Worm (Caenorhabditis elegans) whole organism, young adult: Measurements from ENCODE around the gene clec-123.

Experiments used
- B0019.2 ChIP-seq: fragments of 200-800 bp; sonication (Bioruptor generic); conservative IDR thresholded peaks from 2 replicates; pipeline ENCODE4 v1.3.6; 2022; ENCODE audit warnings: missing genetic modification reagents, missing genetic modification characterization, missing compliant biosample characterization
- B0336.3 ChIP-seq: fragments of 200-800 bp; sonication (Bioruptor generic); IDR thresholded peaks from 2 replicates; pipeline ENCODE4 v1.3.6; 2022; ENCODE audit warnings: missing genetic modification characterization, missing compliant biosample characterization
- C17E4.6 ChIP-seq: fragments of 200-800 bp; sonication (Bioruptor generic); IDR thresholded peaks from 2 replicates; pipeline ENCODE4 v1.3.6; 2022; ENCODE audit warnings: missing genetic modification reagents, missing genetic modification characterization, missing compliant biosample characterization
- F39B2.1 ChIP-seq: fragments of 200-800 bp; sonication (Bioruptor generic); IDR thresholded peaks from 2 replicates; pipeline ENCODE4 v1.3.6; 2022; ENCODE audit warnings: missing genetic modification reagents, missing genetic modification characterization, missing compliant biosample characterization
- F52B5.7 ChIP-seq: sonication (generic microtip); optimal IDR thresholded peaks from 2 replicates; lab custom pipeline; 2016; ENCODE audit warnings: mild to moderate bottlenecking, missing genetic modification characterization, missing compliant biosample characterization
- F57C9.4 ChIP-seq: sonication (generic microtip); optimal IDR thresholded peaks from 2 replicates; lab custom pipeline; 2017; ENCODE audit warnings: mild to moderate bottlenecking, missing genetic modification characterization, missing compliant biosample characterization
- K11D2.4 ChIP-seq: fragments of 200-800 bp; sonication (Bioruptor generic); IDR thresholded peaks from 2 replicates; pipeline ENCODE4 v1.3.6; 2022; ENCODE audit warnings: missing genetic modification reagents, missing genetic modification characterization, missing compliant biosample characterization
- Y53F4B.3 ChIP-seq: fragments of 200-800 bp; sonication (Bioruptor generic); IDR thresholded peaks from 2 replicates; pipeline ENCODE4 v1.3.6; 2022; ENCODE audit warnings: missing genetic modification reagents, missing genetic modification characterization, missing compliant biosample characterization
- Y53G8AR.9 ChIP-seq: fragments of 200-800 bp; sonication (Bioruptor generic); conservative IDR thresholded peaks from 2 replicates; pipeline ENCODE4 v1.3.6; 2022; ENCODE audit warnings: missing genetic modification reagents, missing genetic modification characterization, missing compliant biosample characterization
- Y95B8A.8 ChIP-seq: fragments of 200-800 bp; sonication (Bioruptor generic); IDR thresholded peaks from 2 replicates; pipeline ENCODE4 v1.3.6; 2022; ENCODE audit warnings: missing genetic modification reagents, missing genetic modification characterization, missing compliant biosample characterization
- akir-1 ChIP-seq: fragments of 200-800 bp; sonication (Bioruptor generic); optimal IDR thresholded peaks from 2 replicates; lab custom pipeline; 2018; ENCODE audit warnings: mild to moderate bottlenecking, missing genetic modification characterization, moderate library complexity, missing compliant biosample characterization
- ama-1 ChIP-seq, 3 experiments: fragments of 150-350 bp in 1 of 3; sonication (generic microtip) in 2 of 3; optimal IDR thresholded peaks; 2 replicates each; lab custom pipeline; 2014 to 2018; ENCODE audit warnings: missing biosample characterization in 2 of 3, missing genetic modification characterization in 2 of 3, missing genetic modification reagents in 2 of 3
- aptf-2 ChIP-seq: fragments of 200-800 bp; sonication (Bioruptor generic); conservative IDR thresholded peaks from 2 replicates; pipeline ENCODE4 v1.3.6; 2022; ENCODE audit warnings: missing genetic modification reagents, missing genetic modification characterization, missing compliant biosample characterization
- athp-1 ChIP-seq: sonication (generic microtip); optimal IDR thresholded peaks from 2 replicates; lab custom pipeline; 2017; ENCODE audit warnings: mild to moderate bottlenecking, missing genetic modification characterization, missing compliant biosample characterization
- bed-1 ChIP-seq: fragments of 200-800 bp; sonication (Bioruptor generic); IDR thresholded peaks from 2 replicates; pipeline ENCODE4 v1.3.6; 2022; ENCODE audit warnings: missing genetic modification reagents, missing genetic modification characterization, missing compliant biosample characterization
- bed-2 ChIP-seq: fragments of 200-800 bp; sonication (Bioruptor generic); IDR thresholded peaks from 2 replicates; pipeline ENCODE4 v1.3.6; 2022; ENCODE audit warnings: missing genetic modification reagents, missing genetic modification characterization, missing compliant biosample characterization
- ceh-79 ChIP-seq: sonication (generic microtip); optimal IDR thresholded peaks from 2 replicates; lab custom pipeline; 2017; ENCODE audit warnings: mild to moderate bottlenecking, missing genetic modification characterization, missing compliant biosample characterization
- ceh-91 ChIP-seq: fragments of 200-800 bp; sonication (Bioruptor generic); IDR thresholded peaks from 2 replicates; pipeline ENCODE4 v1.3.6; 2022; ENCODE audit warnings: missing genetic modification reagents, missing genetic modification characterization, missing compliant biosample characterization
- dpff-1 ChIP-seq: sonication (generic microtip); optimal IDR thresholded peaks from 2 replicates; lab custom pipeline; 2017; ENCODE audit warnings: mild to moderate bottlenecking, missing genetic modification characterization, missing compliant biosample characterization
- dpl-1 ChIP-seq: fragments of 150-350 bp; optimal IDR thresholded peaks from 2 replicates; lab custom pipeline; 2014; ENCODE audit warnings: missing biosample characterization, missing genetic modification reagents, missing genetic modification characterization
- efl-1 ChIP-seq: fragments of 150-350 bp; optimal IDR thresholded peaks from 2 replicates; lab custom pipeline; 2014; ENCODE audit warnings: missing biosample characterization, missing genetic modification reagents, missing genetic modification characterization
- egl-44 ChIP-seq: fragments of 200-800 bp; sonication (Bioruptor generic); IDR thresholded peaks from 2 replicates; pipeline ENCODE4 v1.3.6; 2022; ENCODE audit warnings: missing genetic modification reagents, missing genetic modification characterization, missing compliant biosample characterization
- egrh-3 ChIP-seq: fragments of 200-800 bp; sonication (Bioruptor generic); IDR thresholded peaks from 2 replicates; pipeline ENCODE4 v1.3.6; 2022; ENCODE audit warnings: missing genetic modification reagents, missing genetic modification characterization, missing compliant biosample characterization
- ekl-4 ChIP-seq: fragments of 200-800 bp; sonication (Bioruptor generic); IDR thresholded peaks from 2 replicates; pipeline ENCODE4 v1.3.6; 2022; ENCODE audit warnings: missing genetic modification reagents, missing genetic modification characterization, missing compliant biosample characterization
- fkh-3 ChIP-seq: sonication (generic microtip); optimal IDR thresholded peaks from 2 replicates; lab custom pipeline; 2016; ENCODE audit warnings: mild to moderate bottlenecking, missing genetic modification characterization, missing compliant biosample characterization
- hlh-26 ChIP-seq: fragments of 200-800 bp; sonication (Bioruptor generic); conservative IDR thresholded peaks from 2 replicates; pipeline ENCODE4 v1.3.6; 2022; ENCODE audit warnings: missing genetic modification reagents, missing genetic modification characterization, missing compliant biosample characterization
- hmg-1.2 ChIP-seq: fragments of 200-800 bp; sonication (Bioruptor generic); IDR thresholded peaks from 2 replicates; pipeline ENCODE4 v1.3.6; 2022; ENCODE audit warnings: missing genetic modification reagents, missing genetic modification characterization, missing compliant biosample characterization
- hmg-20 ChIP-seq: fragments of 200-800 bp; sonication (Bioruptor generic); IDR thresholded peaks from 2 replicates; pipeline ENCODE4 v1.3.6; 2022; ENCODE audit warnings: missing genetic modification reagents, missing genetic modification characterization, missing compliant biosample characterization
- hsf-1 ChIP-seq: fragments of 200-800 bp; sonication (Bioruptor generic); IDR thresholded peaks from 2 replicates; pipeline ENCODE4 v1.3.6; 2022; ENCODE audit warnings: missing genetic modification reagents, missing genetic modification characterization, missing compliant biosample characterization
- lin-26 ChIP-seq: fragments of 200-800 bp; sonication (Bioruptor generic); IDR thresholded peaks from 2 replicates; pipeline ENCODE4 v1.3.6; 2022; ENCODE audit warnings: missing genetic modification reagents, missing genetic modification characterization, missing compliant biosample characterization
- lin-54 ChIP-seq: fragments of 200-800 bp; sonication (Bioruptor generic); optimal IDR thresholded peaks from 2 replicates; lab custom pipeline; 2018; ENCODE audit warnings: mild to moderate bottlenecking, missing genetic modification characterization, missing compliant biosample characterization
- lir-1 ChIP-seq: fragments of 200-800 bp; sonication (Bioruptor generic); conservative IDR thresholded peaks from 2 replicates; pipeline ENCODE4 v1.3.6; 2022; ENCODE audit warnings: missing genetic modification reagents, missing genetic modification characterization, missing compliant biosample characterization
- madf-3 ChIP-seq: fragments of 200-800 bp; sonication (Bioruptor generic); IDR thresholded peaks from 2 replicates; pipeline ENCODE4 v1.3.6; 2022; ENCODE audit warnings: missing genetic modification reagents, missing genetic modification characterization, missing compliant biosample characterization
- madf-8 ChIP-seq: fragments of 200-800 bp; sonication (Bioruptor generic); conservative IDR thresholded peaks from 2 replicates; pipeline ENCODE4 v1.3.6; 2022; ENCODE audit warnings: missing genetic modification reagents, missing genetic modification characterization, missing compliant biosample characterization
- mel-28 ChIP-seq: sonication (generic microtip); optimal IDR thresholded peaks from 2 replicates; lab custom pipeline; 2016; ENCODE audit warnings: borderline replicate concordance, mild to moderate bottlenecking, missing genetic modification characterization, missing compliant biosample characterization
- mes-4 ChIP-seq: sonication (generic microtip); optimal IDR thresholded peaks from 2 replicates; lab custom pipeline; 2016; ENCODE audit warnings: missing genotype, missing genetic modification characterization, missing compliant biosample characterization
- nfya-2 ChIP-seq: fragments of 200-800 bp; sonication (Bioruptor generic); IDR thresholded peaks from 2 replicates; pipeline ENCODE4 v1.3.6; 2022; ENCODE audit warnings: missing genetic modification reagents, missing genetic modification characterization, missing compliant biosample characterization
- nhr-90 ChIP-seq: sonication (generic microtip); optimal IDR thresholded peaks from 2 replicates; lab custom pipeline; 2016; ENCODE audit warnings: missing genotype, mild to moderate bottlenecking, missing genetic modification characterization, missing compliant biosample characterization
- rcor-1 ChIP-seq: fragments of 200-800 bp; sonication (Bioruptor generic); IDR thresholded peaks from 2 replicates; pipeline ENCODE4 v1.3.6; 2022; ENCODE audit warnings: missing genetic modification reagents, missing genetic modification characterization, missing compliant biosample characterization
- rec-8 ChIP-seq, 2 experiments: sonication (generic microtip); optimal IDR thresholded peaks; 2 replicates each; lab custom pipeline; 2016; ENCODE audit warnings: mild to moderate bottlenecking in 2 of 2, missing genetic modification characterization in 2 of 2, missing genetic modification reagents in 2 of 2, missing genotype in 2 of 2, missing biosample characterization in 1 of 2, missing compliant biosample characterization in 1 of 2, moderate library complexity in 1 of 2
- sdz-38 ChIP-seq: sonication (generic microtip); optimal IDR thresholded peaks from 2 replicates; lab custom pipeline; 2016; ENCODE audit warnings: missing genotype, missing genetic modification characterization, missing compliant biosample characterization
- somi-1 ChIP-seq: fragments of 200-800 bp; sonication (Bioruptor generic); optimal IDR thresholded peaks from 2 replicates; lab custom pipeline; 2018; ENCODE audit warnings: mild to moderate bottlenecking, missing genetic modification characterization, missing compliant biosample characterization
- sptf-2 ChIP-seq: fragments of 200-800 bp; sonication (Bioruptor generic); optimal IDR thresholded peaks from 2 replicates; lab custom pipeline; 2018; ENCODE audit warnings: mild to moderate bottlenecking, missing genetic modification characterization, missing compliant biosample characterization
- tlf-1 ChIP-seq: fragments of 200-800 bp; sonication (Bioruptor generic); optimal IDR thresholded peaks from 2 replicates; lab custom pipeline; 2018; ENCODE audit warnings: mild to moderate bottlenecking, missing genetic modification characterization, missing compliant biosample characterization
- unc-62 ChIP-seq: fragments of 150-350 bp; optimal IDR thresholded peaks from 2 replicates; lab custom pipeline; 2014; ENCODE audit warnings: missing biosample characterization, missing genetic modification reagents, missing genetic modification characterization
- ztf-25 ChIP-seq: fragments of 200-800 bp; sonication (Bioruptor generic); IDR thresholded peaks from 2 replicates; pipeline ENCODE4 v1.3.6; 2022; ENCODE audit warnings: missing genetic modification reagents, missing genetic modification characterization, missing compliant biosample characterization
- ztf-28 ChIP-seq: fragments of 200-800 bp; sonication (Bioruptor generic); IDR thresholded peaks from 2 replicates; pipeline ENCODE4 v1.3.6; 2022; ENCODE audit warnings: missing genetic modification reagents, missing genetic modification characterization, missing compliant biosample characterization
- ztf-3 ChIP-seq: fragments of 200-800 bp; sonication (Bioruptor generic); optimal IDR thresholded peaks from 2 replicates; lab custom pipeline; 2018; ENCODE audit warnings: mild to moderate bottlenecking, missing genetic modification characterization, missing compliant biosample characterization
- ztf-6 ChIP-seq: fragments of 200-800 bp; sonication (Bioruptor generic); IDR thresholded peaks from 2 replicates; pipeline ENCODE4 v1.3.6; 2022; ENCODE audit warnings: missing genetic modification reagents, missing genetic modification characterization, missing compliant biosample characterization

clec-123 gene

ce11 chrII:3076915-3077314 lies 37.1 kb upstream of the clec-123 start, which contains the start of gene Y25C1A.8 (continued):
- TF ChIP-seq lin-26 (GFP tag; lab: Robert Waterston, UW): no peak
- no peak; the same call in none of the 2 replicates for TF ChIP-seq Y95B8A.8 (GFP tag; lab: Robert Waterston, UW)
- no peak for TF ChIP-seq akir-1 (GFP tag; lab: Kevin White, UChicago)
- no peak; the same call in 1 of the 2 replicates for TF ChIP-seq lir-1 (GFP tag; lab: Robert Waterston, UW)
- TF ChIP-seq hsf-1 (GFP tag; lab: Robert Waterston, UW): no peak
- no peak for TF ChIP-seq sptf-2
- TF ChIP-seq ztf-28: peak; percentile 56; the same call in 1 of the 2 replicates
- TF ChIP-seq hmg-20 (GFP tag; lab: Robert Waterston, UW): no peak
- TF ChIP-seq efl-1: peak; percentile 51
- no peak for TF ChIP-seq ztf-25 (GFP tag; lab: Robert Waterston, UW)
- no peak for TF ChIP-seq hlh-26 (GFP tag; lab: Robert Waterston, UW)
- TF ChIP-seq ztf-6 (GFP tag; lab: Robert Waterston, UW): no peak
- TF ChIP-seq unc-62 (GFP tag; lab: Kevin White, UChicago): no peak
- peak; percentile 96 for TF ChIP-seq B0336.3 (GFP tag; lab: Robert Waterston, UW)
- no peak for TF ChIP-seq egrh-3 (GFP tag; lab: Robert Waterston, UW)
- TF ChIP-seq bed-2 (GFP tag; lab: Robert Waterston, UW): no peak
- TF ChIP-seq F57C9.4 (tag; lab: Kevin White, UChicago): peak; percentile 67
- peak; percentile 28; the same call in 1 of the 2 replicates for TF ChIP-seq madf-8 (GFP tag; lab: Robert Waterston, UW)
- no peak for TF ChIP-seq nhr-90 (tag; lab: Kevin White, UChicago)
- TF ChIP-seq ceh-79 (tag; lab: Kevin White, UChicago): peak; percentile 9
- no peak for TF ChIP-seq mes-4 (tag; lab: Kevin White, UChicago)
- TF ChIP-seq athp-1: peak; percentile 62
- no peak for TF ChIP-seq bed-1
- peak; percentile 37 for TF ChIP-seq dpl-1 (GFP tag; lab: Kevin White, UChicago)
- no peak for TF ChIP-seq ama-1 (optimal IDR thresholded peaks at IDR 0.05; lab: Kevin White, UChicago)
- peak in 1 of 2 experiments; percentile 16 for TF ChIP-seq ama-1 (GFP tag; optimal IDR thresholded peaks at IDR 0.05; lab: Kevin White, UChicago)
- no peak for TF ChIP-seq fkh-3 (tag; lab: Kevin White, UChicago)
- peak; percentile 75 for TF ChIP-seq hmg-1.2
- TF ChIP-seq aptf-2 (GFP tag; lab: Robert Waterston, UW): no peak
- TF ChIP-seq lin-54 (GFP tag; lab: Kevin White, UChicago): peak; percentile 90
- no peak for TF ChIP-seq nfya-2
- TF ChIP-seq ztf-3: peak; percentile 48
- TF ChIP-seq Y53G8AR.9 (GFP tag; lab: Robert Waterston, UW): peak; percentile 93
- TF ChIP-seq mel-28 (tag; lab: Kevin White, UChicago): peak; percentile 58
- TF ChIP-seq K11D2.4 (GFP tag; lab: Robert Waterston, UW): no peak; the same call in 1 of the 2 replicates
- no peak for TF ChIP-seq Y53F4B.3 (GFP tag; lab: Robert Waterston, UW)
- peak; percentile 90; the same call in 1 of the 2 replicates for TF ChIP-seq ekl-4
- TF ChIP-seq rcor-1 (GFP tag; lab: Robert Waterston, UW): no peak; the same call in 1 of the 2 replicates
- peak; percentile 63; the same call in 1 of the 2 replicates for TF ChIP-seq ceh-91 (GFP tag; lab: Robert Waterston, UW)
- TF ChIP-seq tlf-1 (GFP tag; lab: Kevin White, UChicago): no peak
- TF ChIP-seq F39B2.1 (GFP tag; lab: Robert Waterston, UW): no peak
- no peak for TF ChIP-seq rec-8 (tag; optimal IDR thresholded peaks at IDR 0.05; lab: Kevin White, UChicago)
- TF ChIP-seq egl-44 (GFP tag; lab: Robert Waterston, UW): no peak
- TF ChIP-seq B0019.2: no peak
- no peak for TF ChIP-seq madf-3 (GFP tag; lab: Robert Waterston, UW)
- no peak for TF ChIP-seq somi-1 (GFP tag; lab: Kevin White, UChicago)
- no peak for TF ChIP-seq dpff-1 (tag; lab: Kevin White, UChicago)
- TF ChIP-seq C17E4.6 (GFP tag; lab: Robert Waterston, UW): no peak; the same call in 1 of the 2 replicates
- no peak for TF ChIP-seq F52B5.7 (tag; lab: Kevin White, UChicago)
- no peak for TF ChIP-seq sdz-38
